Fruit fly (Drosophila melanogaster) whole organism, adult: ENCODE measurements around the gene CG8673.

Experiments
- CG11617 ChIP-seq: fragments of 200-800 bp; sonication (Bioruptor generic); optimal IDR thresholded peaks from 2 replicates; lab custom pipeline; 2017; ENCODE audit warnings: mild to moderate bottlenecking, missing biosample characterization, missing genetic modification reagents, missing genetic modification characterization
- CG12768 ChIP-seq: fragments of 200-800 bp; sonication (Bioruptor generic); optimal IDR thresholded peaks from 2 replicates; lab custom pipeline; 2017; ENCODE audit warnings: missing biosample characterization, missing genetic modification characterization, mild to moderate bottlenecking, moderate library complexity, missing genetic modification reagents
- CG14711 ChIP-seq: fragments of 200-800 bp; sonication (Bioruptor generic); optimal IDR thresholded peaks from 2 replicates; lab custom pipeline; 2018; ENCODE audit warnings: missing biosample characterization, mild to moderate bottlenecking, missing genetic modification characterization, moderate library complexity
- CG1620 ChIP-seq: fragments of 200-800 bp; sonication (Bioruptor generic); optimal IDR thresholded peaks from 2 replicates; lab custom pipeline; 2016; ENCODE audit warnings: missing biosample characterization, missing genetic modification characterization
- CG33017 ChIP-seq: fragments of 200-800 bp; sonication (Bioruptor generic); optimal IDR thresholded peaks from 2 replicates; lab custom pipeline; 2018; ENCODE audit warnings: missing biosample characterization, mild to moderate bottlenecking, missing genetic modification characterization, moderate library complexity
- CG5204 ChIP-seq: fragments of 200-800 bp; sonication (Bioruptor generic); optimal IDR thresholded peaks from 2 replicates; lab custom pipeline; 2016; ENCODE audit warnings: missing biosample characterization, missing genetic modification characterization
- Clk ChIP-seq: fragments of 200-800 bp; sonication (Bioruptor generic); optimal IDR thresholded peaks from 2 replicates; lab custom pipeline; 2017; ENCODE audit warnings: missing biosample characterization, missing genetic modification characterization
- Crg-1 ChIP-seq: fragments of 200-800 bp; sonication (Bioruptor generic); optimal IDR thresholded peaks from 2 replicates; lab custom pipeline; 2016; ENCODE audit warnings: missing biosample characterization, missing genetic modification characterization
- Hr96 ChIP-seq: fragments of 200-800 bp; sonication (Bioruptor generic); optimal IDR thresholded peaks from 2 replicates; lab custom pipeline; 2016; ENCODE audit warnings: missing biosample characterization, missing genetic modification characterization
- bab1 ChIP-seq: fragments of 200-800 bp; sonication (Bioruptor generic); optimal IDR thresholded peaks from 3 replicates; lab custom pipeline; 2019; ENCODE audit warnings: missing biosample characterization, mild to moderate bottlenecking, missing genetic modification characterization, moderate library complexity
- cnc ChIP-seq, 2 experiments: fragments of >200 bp; optimal IDR thresholded peaks; 2 replicates each; lab custom pipeline; 2017
- kay ChIP-seq: fragments of 200-800 bp; sonication (Bioruptor generic); peaks from one replicate; lab custom pipeline; 2016; ENCODE audit warnings: missing biosample characterization, missing genetic modification characterization, borderline replicate concordance

DNA sequence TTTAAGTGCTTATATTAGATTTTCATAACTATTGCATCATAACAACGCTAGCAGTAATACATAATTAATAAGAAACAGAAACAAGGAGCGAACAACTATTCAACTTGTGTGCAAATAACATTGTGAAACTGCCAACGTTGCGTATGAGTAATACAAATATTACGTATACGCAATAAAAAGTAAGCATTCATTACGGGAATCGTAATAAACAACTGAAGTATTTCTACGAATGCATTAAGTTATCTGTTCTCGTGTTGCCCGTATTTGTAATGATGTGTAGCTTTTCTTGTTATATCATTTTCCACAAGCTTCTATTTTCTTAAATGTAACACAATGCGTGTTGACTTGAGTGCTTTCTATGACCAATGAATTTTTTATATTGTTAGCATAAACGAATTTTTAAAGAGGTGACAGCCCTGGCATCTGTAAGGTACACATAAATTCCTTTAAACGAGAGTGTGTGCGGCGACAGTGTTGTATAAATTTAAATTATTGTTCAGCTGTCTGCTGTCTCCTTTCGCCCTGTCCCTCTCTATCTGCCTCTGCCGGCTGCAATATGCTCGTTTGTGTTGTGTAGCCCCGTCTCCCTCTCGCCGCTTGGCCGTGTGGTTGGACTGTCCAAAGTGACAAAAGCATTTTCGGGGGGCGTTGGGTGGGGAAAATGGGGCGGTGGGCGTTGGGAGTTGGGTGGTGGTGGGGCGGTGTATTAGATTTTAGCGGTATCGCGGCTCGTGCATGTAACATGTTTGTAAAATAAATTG is 24.3 kb upstream of the CG8673 start:
- TF ChIP-seq CG12768 (GFP tag; lab: Kevin White, UChicago) (peak; percentile 83), CG33017 (no peak), Hr96 (GFP tag; lab: Kevin White, UChicago) (no peak), kay (GFP tag; lab: Kevin White, UChicago) (peak; percentile 71), CG5204 (GFP tag; lab: Kevin White, UChicago) (no peak), bab1 (GFP tag; lab: Kevin White, UChicago) (no peak), CG14711 (tag; lab: Kevin White, UChicago) (peak; percentile 19), Crg-1 (no peak), CG1620 (GFP tag; lab: Kevin White, UChicago) (no peak), Clk (GFP tag; lab: Kevin White, UChicago) (no peak), cnc (optimal IDR thresholded peaks at IDR 0.05; lab: Kevin White, UChicago) (peak in 1 of 2 experiments; percentile 20), CG11617 (no peak)
